Fruit fly (Drosophila melanogaster) S2 (cell line): Measurements from ENCODE around the gene CG43336.

Source experiments
- CG8478 ChIP-seq: fragments of >200 bp; optimal IDR thresholded peaks from 2 replicates; lab custom pipeline; 2018
- CTCF ChIP-seq, 2 experiments: fragments of >200 bp; optimal IDR thresholded peaks; 2 replicates each; lab custom pipeline; 2018

DNA sequence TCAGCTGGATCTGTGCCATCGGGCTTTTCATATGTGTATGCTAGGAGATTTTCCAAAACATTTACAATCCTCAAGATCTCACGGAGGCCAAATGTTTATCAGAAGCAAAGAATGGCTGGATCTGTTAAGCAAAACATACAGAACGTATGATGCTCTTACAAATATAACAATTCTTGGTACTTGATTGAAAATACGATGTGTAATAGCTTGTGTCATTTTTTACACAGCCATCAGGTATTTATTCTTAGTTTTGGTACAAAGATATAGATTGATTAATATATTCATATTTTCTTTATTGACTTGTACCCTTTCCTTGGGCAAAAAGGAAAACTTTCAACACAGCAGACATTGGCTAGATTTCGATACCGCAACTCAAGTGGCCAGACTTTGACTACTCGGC is 9.0 kb upstream of the CG43336 start:
- no peak for TF ChIP-seq CG8478 (lab: Kevin White, UChicago)
- no peak for TF ChIP-seq CTCF (optimal IDR thresholded peaks at IDR 0.05; lab: Kevin White, UChicago)
